Worm (Caenorhabditis elegans) whole organism, L3 larva: ENCODE results near the gene sra-9.

Experiments
- lin-39 ChIP-seq: fragments of 150-350 bp; optimal IDR thresholded peaks from 2 replicates; lab custom pipeline; 2018; ENCODE audit warnings: missing biosample characterization, missing genetic modification reagents, missing genetic modification characterization
- unc-39 ChIP-seq: sonication (generic microtip); optimal IDR thresholded peaks from 4 replicates; lab custom pipeline; 2017; ENCODE audit warnings: missing biosample characterization, missing genetic modification characterization

DNA sequence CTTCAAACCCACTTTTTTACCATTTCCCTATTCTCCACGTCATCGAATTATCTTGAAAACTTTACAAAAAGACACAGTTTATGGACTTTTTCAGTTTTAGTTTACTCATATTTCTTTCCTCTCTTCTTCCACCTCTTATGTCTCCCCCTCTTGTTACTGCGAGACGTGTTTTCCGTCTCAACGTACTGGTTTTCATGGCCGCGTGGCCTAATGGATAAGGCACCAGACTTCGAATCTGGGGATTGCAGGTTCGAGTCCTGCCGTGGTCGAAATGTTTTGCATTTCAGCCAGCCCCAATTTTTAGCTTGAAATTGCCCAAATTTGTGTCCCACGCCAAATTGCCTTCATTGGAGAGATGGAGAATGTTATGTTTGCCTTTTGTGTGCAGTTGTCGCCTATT, 33.9 kb downstream of the sra-9 start:
- TF ChIP-seq lin-39 (tag; lab: Kevin White, UChicago) (no peak), unc-39 (tag; lab: Kevin White, UChicago) (peak; percentile 23)
